Worm (Caenorhabditis elegans) whole organism, L3 larva: ENCODE measurements around the gene C27D6.3.

Experiments used
- ama-1 ChIP-seq: fragments of 150-350 bp; optimal IDR thresholded peaks from 2 replicates; lab custom pipeline; 2018
- ceh-28 ChIP-seq: fragments of 150-350 bp; optimal IDR thresholded peaks from 2 replicates; lab custom pipeline; 2014; ENCODE audit warnings: missing biosample characterization, missing genetic modification reagents, missing genetic modification characterization
- nfya-1 ChIP-seq: sonication (generic microtip); optimal IDR thresholded peaks from 2 replicates; lab custom pipeline; 2017; ENCODE audit warnings: missing genetic modification characterization, mild to moderate bottlenecking, missing compliant biosample characterization, antibody characterized with exemption, moderate library complexity; ENCODE audit not compliant: insufficient read depth
- nhr-237 ChIP-seq: fragments of 150-350 bp; optimal IDR thresholded peaks from 2 replicates; lab custom pipeline; 2014; ENCODE audit warnings: missing biosample characterization, missing genetic modification characterization
- snpc-4 ChIP-seq: fragments of 150-350 bp; optimal IDR thresholded peaks from 2 replicates; lab custom pipeline; 2014; ENCODE audit warnings: missing biosample characterization, missing genetic modification characterization
- ztf-4 ChIP-seq: fragments of 150-350 bp; optimal IDR thresholded peaks from 2 replicates; lab custom pipeline; 2014; ENCODE audit warnings: missing biosample characterization, missing genetic modification characterization

- TF ChIP-seq nfya-1 (tag; lab: Kevin White, UChicago) (no peak), snpc-4 (tag; lab: Kevin White, UChicago) (no peak), ama-1 (lab: Kevin White, UChicago) (no peak), ztf-4 (tag; lab: Kevin White, UChicago) (no peak), ceh-28 (tag; lab: Kevin White, UChicago) (no peak), nhr-237 (no peak)
Measured at ce11 chrII:5171610-5172009, 2.7 kb downstream of the C27D6.3 start, which contains the start of gene C27D6.15.
